Fruit fly (Drosophila melanogaster) whole organism, embryonic: ENCODE results near the gene Mlp84B.
A peak's percentile ranks its signal among the peaks of the same experiment; 100 is the strongest.

Experiments
- Awh ChIP-seq: fragments of 200-800 bp; sonication (Bioruptor generic); IDR thresholded peaks from 2 replicates; pipeline ENCODE4, ENCODE4 v1.3.6; 2022; ENCODE audit warnings: missing biosample characterization, missing genetic modification characterization
- CG10654 ChIP-seq: fragments of 200-800 bp; sonication (Bioruptor generic); optimal IDR thresholded peaks from 2 replicates; lab custom pipeline; 2016; ENCODE audit warnings: missing biosample characterization, missing genetic modification characterization
- CG11560 ChIP-seq: fragments of 200-800 bp; sonication (Bioruptor generic); IDR thresholded peaks from 3 replicates; pipeline ENCODE4 v1.3.6; 2022; ENCODE audit warnings: missing biosample characterization, missing genetic modification characterization
- CG13894 ChIP-seq: fragments of 200-800 bp; sonication (Bioruptor generic); optimal IDR thresholded peaks from 3 replicates; lab custom pipeline; 2018; ENCODE audit warnings: missing biosample characterization, mild to moderate bottlenecking, missing genetic modification characterization, moderate library complexity
- CG14860 ChIP-seq: fragments of 200-800 bp; sonication (Bioruptor generic); IDR thresholded peaks from 3 replicates; pipeline ENCODE4 v1.3.6; 2022; ENCODE audit warnings: missing biosample characterization, missing genetic modification characterization; ENCODE audit not compliant: partially characterized antibody
- CG14965 ChIP-seq: fragments of 200-800 bp; sonication (Bioruptor generic); optimal IDR thresholded peaks from 2 replicates; lab custom pipeline; 2016; ENCODE audit warnings: missing biosample characterization, missing genetic modification characterization, borderline replicate concordance
- CG16813 ChIP-seq: fragments of 200-800 bp; sonication (Bioruptor generic); IDR thresholded peaks from 3 replicates; pipeline ENCODE4 v1.3.6; 2022; ENCODE audit warnings: missing biosample characterization, missing genetic modification characterization; ENCODE audit not compliant: partially characterized antibody
- CG16863 ChIP-seq: fragments of 200-800 bp; sonication (Bioruptor generic); optimal IDR thresholded peaks from 3 replicates; lab custom pipeline; 2016; ENCODE audit warnings: missing biosample characterization, missing genetic modification characterization
- CG32532 ChIP-seq: fragments of 200-800 bp; sonication (Bioruptor generic); IDR thresholded peaks from 2 replicates; pipeline ENCODE4 v1.3.6; 2022; ENCODE audit warnings: missing biosample characterization, missing genetic modification characterization
- CG32772 ChIP-seq: fragments of 200-800 bp; sonication (Bioruptor generic); IDR thresholded peaks from 2 replicates; pipeline ENCODE4 v1.3.6; 2022; ENCODE audit warnings: missing biosample characterization, missing genetic modification characterization
- CG3281 ChIP-seq: fragments of 200-800 bp; sonication (Bioruptor generic); optimal IDR thresholded peaks from 3 replicates; lab custom pipeline; 2017; ENCODE audit warnings: missing biosample characterization, mild to moderate bottlenecking, missing genetic modification characterization
- CG4328 ChIP-seq: fragments of 200-800 bp; sonication (Bioruptor generic); optimal IDR thresholded peaks from 3 replicates; lab custom pipeline; 2017; ENCODE audit warnings: missing biosample characterization, missing genetic modification reagents, missing genetic modification characterization
- CG4707 ChIP-seq: fragments of 200-800 bp; sonication (Bioruptor generic); optimal IDR thresholded peaks from 2 replicates; lab custom pipeline; 2018; ENCODE audit warnings: missing biosample characterization, mild to moderate bottlenecking, missing genetic modification characterization, moderate library complexity
- CG6175 ChIP-seq: fragments of 200-800 bp; sonication (Bioruptor generic); IDR thresholded peaks from 3 replicates; pipeline ENCODE4 v1.3.6; 2022; ENCODE audit warnings: missing biosample characterization, missing genetic modification characterization
- CG6791 ChIP-seq: fragments of 200-800 bp; sonication (Bioruptor generic); IDR thresholded peaks from 3 replicates; pipeline ENCODE4 v1.3.6; 2022; ENCODE audit warnings: missing biosample characterization, missing genetic modification characterization; ENCODE audit not compliant: partially characterized antibody
- CG7271 ChIP-seq: fragments of 200-800 bp; sonication (Bioruptor generic); optimal IDR thresholded peaks from 2 replicates; lab custom pipeline; 2018; ENCODE audit warnings: missing biosample characterization, mild to moderate bottlenecking, missing genetic modification characterization, moderate library complexity
- CG8281 ChIP-seq: fragments of 200-800 bp; sonication (Bioruptor generic); optimal IDR thresholded peaks from 2 replicates; lab custom pipeline; 2018; ENCODE audit warnings: missing biosample characterization, mild to moderate bottlenecking, missing genetic modification characterization, moderate library complexity
- Chrac-16 ChIP-seq: fragments of 200-800 bp; sonication (Bioruptor generic); optimal IDR thresholded peaks from 3 replicates; lab custom pipeline; 2016; ENCODE audit warnings: missing biosample characterization, missing genetic modification characterization
- Hr39 ChIP-seq: fragments of >200 bp; optimal IDR thresholded peaks from 2 replicates; lab custom pipeline; 2017
- Jarid2 ChIP-seq: fragments of 200-800 bp; sonication (Bioruptor generic); optimal IDR thresholded peaks from 3 replicates; lab custom pipeline; 2017; ENCODE audit warnings: mild to moderate bottlenecking, missing biosample characterization, missing genetic modification reagents, missing genetic modification characterization
- Lpt ChIP-seq: fragments of >200 bp; optimal IDR thresholded peaks from 2 replicates; lab custom pipeline; 2018; ENCODE audit warnings: missing biosample characterization, missing genetic modification characterization
- Myb ChIP-seq: fragments of 200-800 bp; sonication (Bioruptor generic); optimal IDR thresholded peaks from 2 replicates; lab custom pipeline; 2016; ENCODE audit warnings: missing biosample characterization, missing genetic modification characterization
- NfI ChIP-seq: fragments of 200-800 bp; sonication (Bioruptor generic); optimal IDR thresholded peaks from 3 replicates; lab custom pipeline; 2018; ENCODE audit warnings: missing biosample characterization, mild to moderate bottlenecking, missing genetic modification characterization, moderate library complexity
- Poxn ChIP-seq: fragments of 200-800 bp; sonication (Bioruptor generic); IDR thresholded peaks from 2 replicates; pipeline ENCODE4 v1.3.6; 2022; ENCODE audit warnings: missing biosample characterization, missing genetic modification characterization
- Sin3A ChIP-seq: fragments of >200 bp; optimal IDR thresholded peaks from 2 replicates; lab custom pipeline; 2018
- Six4 ChIP-seq: fragments of 200-800 bp; sonication (Bioruptor generic); optimal IDR thresholded peaks from 2 replicates; lab custom pipeline; 2016; ENCODE audit warnings: missing biosample characterization, missing genetic modification characterization
- Sox100B ChIP-seq: fragments of 200-800 bp; sonication (Bioruptor generic); optimal IDR thresholded peaks from 3 replicates; lab custom pipeline; 2018; ENCODE audit warnings: missing biosample characterization, mild to moderate bottlenecking, missing genetic modification characterization
- Sry-β ChIP-seq: fragments of 200-800 bp; sonication (Bioruptor generic); optimal IDR thresholded peaks from 2 replicates; lab custom pipeline; 2018; ENCODE audit warnings: missing biosample characterization, mild to moderate bottlenecking, missing genetic modification characterization, moderate library complexity
- Vsx1 ChIP-seq: fragments of 200-800 bp; sonication (Bioruptor generic); optimal IDR thresholded peaks from 2 replicates; lab custom pipeline; 2017; ENCODE audit warnings: missing biosample characterization, mild to moderate bottlenecking, missing genetic modification characterization, missing genetic modification reagents
- ash1 ChIP-seq: fragments of 200-800 bp; sonication (Bioruptor generic); optimal IDR thresholded peaks from 2 replicates; lab custom pipeline; 2018; ENCODE audit warnings: missing biosample characterization, mild to moderate bottlenecking, missing genetic modification characterization
- bab2 ChIP-seq: fragments of 200-800 bp; sonication (Bioruptor generic); optimal IDR thresholded peaks from 2 replicates; lab custom pipeline; 2016; ENCODE audit warnings: missing biosample characterization, missing genetic modification characterization
- bowl ChIP-seq: fragments of 200-800 bp; sonication (Bioruptor generic); IDR thresholded peaks from 2 replicates; pipeline ENCODE4 v1.3.6; 2022; ENCODE audit warnings: missing biosample characterization, missing genetic modification characterization
- br ChIP-seq: fragments of >200 bp; optimal IDR thresholded peaks from 2 replicates; lab custom pipeline; 2017
- cg ChIP-seq: fragments of 200-800 bp; sonication (Bioruptor generic); optimal IDR thresholded peaks from 3 replicates; lab custom pipeline; 2019; ENCODE audit warnings: missing biosample characterization, mild to moderate bottlenecking, missing genetic modification characterization, moderate library complexity
- ci ChIP-seq: fragments of 200-800 bp; sonication (Bioruptor generic); IDR thresholded peaks from 3 replicates; pipeline ENCODE4 v1.3.6; 2022; ENCODE audit warnings: missing biosample characterization, missing genetic modification characterization
- croc ChIP-seq: fragments of 200-800 bp; sonication (Bioruptor generic); conservative IDR thresholded peaks from 3 replicates; pipeline ENCODE4 v1.3.6; 2022; ENCODE audit warnings: missing biosample characterization, missing genetic modification characterization
- dysf ChIP-seq: fragments of 200-800 bp; sonication (Bioruptor generic); IDR thresholded peaks from 3 replicates; pipeline ENCODE4 v1.3.6; 2022; ENCODE audit warnings: missing biosample characterization, missing genetic modification characterization
- emc ChIP-seq: fragments of 200-800 bp; sonication (Bioruptor generic); optimal IDR thresholded peaks from 2 replicates; lab custom pipeline; 2016; ENCODE audit warnings: missing biosample characterization, missing genetic modification characterization
- fu2 ChIP-seq: fragments of 200-800 bp; sonication (Bioruptor generic); optimal IDR thresholded peaks from 2 replicates; lab custom pipeline; 2016; ENCODE audit warnings: missing biosample characterization, missing genetic modification characterization
- jing ChIP-seq: fragments of 200-800 bp; sonication (Bioruptor generic); optimal IDR thresholded peaks from 2 replicates; lab custom pipeline; 2018; ENCODE audit warnings: missing biosample characterization, mild to moderate bottlenecking, missing genetic modification characterization
- kah ChIP-seq: fragments of 200-800 bp; sonication (Bioruptor generic); optimal IDR thresholded peaks from 2 replicates; lab custom pipeline; 2018; ENCODE audit warnings: missing biosample characterization, mild to moderate bottlenecking, missing genetic modification characterization
- lov ChIP-seq, 2 experiments: fragments of 200-800 bp in 1 of 2; fragments of >200 bp in 1 of 2; sonication (Bioruptor generic) in 1 of 2; IDR thresholded peaks in 1 of 2; optimal IDR thresholded peaks in 1 of 2; 2 replicates in 1 of 2; 3 replicates in 1 of 2; pipeline versions ENCODE4 v1.3.6 to Lab custom; 2017 to 2022; ENCODE audit warnings: missing biosample characterization in 1 of 2, missing genetic modification characterization in 1 of 2
- maf-S ChIP-seq: fragments of 200-800 bp; sonication (Bioruptor generic); optimal IDR thresholded peaks from 2 replicates; lab custom pipeline; 2016; ENCODE audit warnings: missing biosample characterization, missing genetic modification characterization
- pan ChIP-seq, 4 experiments: fragments of >200 bp in 3 of 4; fragments of 200-800 bp in 1 of 4; sonication (Bioruptor generic) in 1 of 4; optimal IDR thresholded peaks in 3 of 4; IDR thresholded peaks in 1 of 4; 2 replicates each; pipeline versions ENCODE4 v1.3.6 to Lab custom; 2017 to 2022; ENCODE audit warnings: missing biosample characterization in 2 of 4, missing genetic modification characterization in 2 of 4, mixed read lengths in 1 of 4
- peb ChIP-seq: fragments of 200-800 bp; sonication (Bioruptor generic); IDR thresholded peaks from 2 replicates; pipeline ENCODE4 v1.3.6; 2022; ENCODE audit warnings: missing biosample characterization, missing genetic modification characterization
- psq ChIP-seq: fragments of 200-800 bp; sonication (Bioruptor generic); optimal IDR thresholded peaks from 2 replicates; lab custom pipeline; 2017; ENCODE audit warnings: missing biosample characterization, missing genetic modification characterization
- slou ChIP-seq: fragments of 200-800 bp; sonication (Bioruptor generic); optimal IDR thresholded peaks from 3 replicates; lab custom pipeline; 2016; ENCODE audit warnings: missing biosample characterization, missing genetic modification characterization
- stwl ChIP-seq: fragments of 200-800 bp; sonication (Bioruptor generic); optimal IDR thresholded peaks from 3 replicates; lab custom pipeline; 2018; ENCODE audit warnings: missing biosample characterization, mild to moderate bottlenecking, missing genetic modification characterization, moderate library complexity
- tin ChIP-seq: fragments of 200-800 bp; sonication (Bioruptor generic); optimal IDR thresholded peaks from 3 replicates; lab custom pipeline; 2016; ENCODE audit warnings: missing biosample characterization, missing genetic modification characterization
- toy ChIP-seq: fragments of 200-800 bp; sonication (Bioruptor generic); IDR thresholded peaks from 2 replicates; pipeline ENCODE4 v1.3.6; 2022; ENCODE audit warnings: missing biosample characterization, missing genetic modification characterization
- tup ChIP-seq: fragments of 200-800 bp; sonication (Bioruptor generic); optimal IDR thresholded peaks from 2 replicates; lab custom pipeline; 2016; ENCODE audit warnings: missing biosample characterization, mild to moderate bottlenecking, missing genetic modification characterization, moderate library complexity
- unc-4 ChIP-seq: fragments of 200-800 bp; sonication (Bioruptor generic); IDR thresholded peaks from 2 replicates; pipeline ENCODE4 v1.3.6; 2022; ENCODE audit warnings: missing biosample characterization, missing genetic modification characterization; ENCODE audit not compliant: partially characterized antibody

Gene Mlp84B

dm6 chr3R:7081972-7082371 is 35.6 kb downstream of the Mlp84B start, which contains the start of gene Dpck (continued):
- TF ChIP-seq CG4328 (GFP tag; lab: Kevin White, UChicago) (no peak), Awh (GFP tag; lab: Robert Waterston, UW) (no peak), Jarid2 (GFP tag; lab: Kevin White, UChicago) (no peak), br (lab: Kevin White, UChicago) (no peak), CG7271 (tag; lab: Kevin White, UChicago) (no peak), lov (optimal IDR thresholded peaks at IDR 0.05; lab: Kevin White, UChicago) (no peak), lov (GFP tag; IDR thresholded peaks at IDR 0.05; lab: Robert Waterston, UW) (no peak), Sin3A (lab: Kevin White, UChicago) (peak; percentile 8), NfI (peak; percentile 5), psq (no peak), toy (GFP tag; lab: Robert Waterston, UW) (no peak), CG8281 (tag; lab: Kevin White, UChicago) (no peak), CG4707 (GFP tag; lab: Kevin White, UChicago) (peak; percentile 99), CG13894 (tag; lab: Kevin White, UChicago) (peak; percentile 17), unc-4 (GFP tag; lab: Robert Waterston, UW) (no peak), CG16813 (GFP tag; lab: Robert Waterston, UW) (no peak), jing (GFP tag; lab: Kevin White, UChicago) (no peak), maf-S (GFP tag; lab: Kevin White, UChicago) (no peak), CG14965 (GFP tag; lab: Kevin White, UChicago) (no peak), CG3281 (GFP tag; lab: Kevin White, UChicago) (peak; percentile 1), Six4 (GFP tag; lab: Kevin White, UChicago) (no peak), CG11560 (tag; lab: Robert Waterston, UW) (no peak), dysf (GFP tag; lab: Robert Waterston, UW) (no peak), kah (GFP tag; lab: Kevin White, UChicago) (no peak), cg (no peak), CG32532 (GFP tag; lab: Robert Waterston, UW) (no peak), Vsx1 (GFP tag; lab: Kevin White, UChicago) (no peak), CG10654 (GFP tag; lab: Kevin White, UChicago) (peak; percentile 0), CG32772 (GFP tag; lab: Robert Waterston, UW) (no peak), CG14860 (GFP tag; lab: Robert Waterston, UW) (no peak), bowl (GFP tag; lab: Robert Waterston, UW) (no peak), bab2 (GFP tag; lab: Kevin White, UChicago) (peak; percentile 7), Poxn (GFP tag; lab: Robert Waterston, UW) (no peak), ash1 (no peak), fu2 (GFP tag; lab: Kevin White, UChicago) (no peak), peb (GFP tag; lab: Robert Waterston, UW) (no peak), tin (GFP tag; lab: Kevin White, UChicago) (peak; percentile 10), Sry-β (GFP tag; lab: Kevin White, UChicago) (no peak), CG6175 (GFP tag; lab: Robert Waterston, UW) (no peak), Hr39 (lab: Kevin White, UChicago) (no peak), slou (GFP tag; lab: Kevin White, UChicago) (no peak), emc (GFP tag; lab: Kevin White, UChicago) (no peak), Chrac-16 (GFP tag; lab: Kevin White, UChicago) (no peak), Lpt (GFP tag; lab: Kevin White, UChicago) (no peak), tup (GFP tag; lab: Kevin White, UChicago) (no peak), croc (GFP tag; lab: Robert Waterston, UW) (no peak), pan (optimal IDR thresholded peaks at IDR 0.05; lab: Kevin White, UChicago) (no peak), pan (GFP tag; optimal IDR thresholded peaks at IDR 0.05 in 1 of 2, IDR thresholded peaks at IDR 0.05 in 1 of 2) (no peak), CG6791 (GFP tag; lab: Robert Waterston, UW) (no peak), Sox100B (GFP tag; lab: Kevin White, UChicago) (peak; percentile 21), CG16863 (GFP tag; lab: Kevin White, UChicago) (no peak), stwl (tag; lab: Kevin White, UChicago) (peak; percentile 50), ci (GFP tag; lab: Robert Waterston, UW) (no peak), Myb (GFP tag; lab: Kevin White, UChicago) (peak; percentile 63)
